Worm (Caenorhabditis elegans) whole organism, L4 larva: Measurements from ENCODE around the gene K09A9.8.
A peak's percentile ranks its signal among the peaks of the same experiment; 100 is the strongest.

Source experiments
- Y48G9A.11 ChIP-seq: fragments of 200-800 bp; sonication (Bioruptor generic); IDR thresholded peaks from 2 replicates; pipeline ENCODE4 v1.3.6; 2022; ENCODE audit warnings: missing genetic modification reagents, missing genetic modification characterization, missing compliant biosample characterization
- aha-1 ChIP-seq: fragments of 150-350 bp; peaks from one replicate; lab custom pipeline; 2014; ENCODE audit warnings: missing biosample characterization, missing genetic modification characterization
- ama-1 ChIP-seq: fragments of 150-350 bp; optimal IDR thresholded peaks from 2 replicates; lab custom pipeline; 2014; ENCODE audit warnings: inconsistent platforms, mixed read lengths
- lir-3 ChIP-seq: sonication (generic microtip); optimal IDR thresholded peaks from 2 replicates; lab custom pipeline; 2016; ENCODE audit warnings: mild to moderate bottlenecking, missing genetic modification characterization, missing compliant biosample characterization
- mes-2 ChIP-seq: sonication (generic microtip); optimal IDR thresholded peaks from 2 replicates; lab custom pipeline; 2016; ENCODE audit warnings: missing genotype, mild to moderate bottlenecking, missing genetic modification characterization, missing compliant biosample characterization; ENCODE audit not compliant: poor library complexity, severe bottlenecking
- nhr-111 ChIP-seq: fragments of 200-800 bp; sonication (Bioruptor generic); optimal IDR thresholded peaks from 2 replicates; lab custom pipeline; 2018; ENCODE audit warnings: mild to moderate bottlenecking, missing genetic modification characterization, missing compliant biosample characterization
- nhr-237 ChIP-seq: sonication (generic microtip); optimal IDR thresholded peaks from 2 replicates; lab custom pipeline; 2017; ENCODE audit warnings: missing biosample characterization, missing genetic modification characterization
- nhr-77 ChIP-seq: fragments of 150-350 bp; optimal IDR thresholded peaks from 2 replicates; lab custom pipeline; 2014; ENCODE audit warnings: missing biosample characterization, missing genetic modification characterization
- unc-62 ChIP-seq, 3 experiments: fragments of 150-350 bp in 1 of 3; sonication (generic microtip); optimal IDR thresholded peaks in 2 of 3; peaks in 1 of 3; 1 replicate in 1 of 3; 2 replicates in 2 of 3; lab custom pipeline; 2014 to 2017; ENCODE audit warnings: missing biosample characterization in 3 of 3, missing genetic modification characterization in 3 of 3, missing genetic modification reagents in 3 of 3, missing genotype in 1 of 3

- TF ChIP-seq ama-1: no peak
- TF ChIP-seq nhr-237 (tag; lab: Kevin White, UChicago): no peak
- peak; percentile 81 for TF ChIP-seq nhr-77
- peak; percentile 43 for TF ChIP-seq lir-3 (tag; lab: Kevin White, UChicago)
- TF ChIP-seq aha-1 (tag; lab: Kevin White, UChicago): peak; percentile 52
- no peak for TF ChIP-seq unc-62 (GFP tag; optimal IDR thresholded peaks at IDR 0.05 in 1 of 2; lab: Kevin White, UChicago)
- TF ChIP-seq unc-62 (tag; optimal IDR thresholded peaks at IDR 0.05; lab: Kevin White, UChicago): no peak
- TF ChIP-seq mes-2 (tag; lab: Kevin White, UChicago): peak; percentile 68
- no peak for TF ChIP-seq Y48G9A.11 (GFP tag; lab: Robert Waterston, UW)
- TF ChIP-seq nhr-111 (GFP tag; lab: Kevin White, UChicago): no peak
Measured at ce11 chrX:15567986-15568940, 28.7 kb downstream of the K09A9.8 start, which contains the start of gene dyn-1.
